Worm (Caenorhabditis elegans): ENCODE measurements around the gene aqp-5.

DNA sequence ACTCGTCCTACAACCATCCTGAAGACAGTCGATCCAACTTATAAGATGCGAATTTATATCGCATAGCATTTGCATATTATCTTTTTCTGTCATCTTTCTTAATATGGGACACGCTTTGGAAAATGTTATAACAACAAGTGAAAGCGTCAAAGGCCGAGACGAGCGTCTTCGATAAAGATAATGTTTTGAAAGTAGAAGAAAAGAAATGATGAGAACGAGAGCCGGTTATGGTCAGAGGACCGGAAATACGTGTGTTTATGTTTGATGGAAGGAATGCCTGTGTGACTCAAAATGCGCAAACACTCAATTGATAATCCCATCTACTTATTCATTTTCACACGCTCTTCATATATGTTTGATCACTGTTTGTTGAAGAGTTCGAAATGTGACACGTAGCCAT lies 11.5 kb downstream of the aqp-5 start, which contains the start of gene C35A5.11:
- TF ChIP-seq lin-39 (tag; optimal IDR thresholded peaks at IDR 0.05) (no peak), nhr-237 (tag; optimal IDR thresholded peaks at IDR 0.05) (no peak), unc-55 (GFP tag; optimal IDR thresholded peaks at IDR 0.05) (no peak), skn-1 (tag; optimal IDR thresholded peaks at IDR 0.05) (no peak), ztf-4 (tag; optimal IDR thresholded peaks at IDR 0.05) (no peak), nhr-77 (tag; optimal IDR thresholded peaks at IDR 0.05) (no peak), nhr-11 (tag; optimal IDR thresholded peaks at IDR 0.05) (no peak), ceh-82 (tag; optimal IDR thresholded peaks at IDR 0.05) (no peak), ztf-11 (tag; optimal IDR thresholded peaks at IDR 0.05) (no peak), elt-3 (tag; optimal IDR thresholded peaks at IDR 0.05) (no peak), unc-39 (tag; optimal IDR thresholded peaks at IDR 0.05) (no peak), dmd-4 (tag; optimal IDR thresholded peaks at IDR 0.05) (no peak), elt-1 (tag; optimal IDR thresholded peaks at IDR 0.05) (no peak)

Data from whole organism, L2 larva.